Worm (Caenorhabditis elegans) whole organism, young adult: ENCODE data around the gene spl-3.
"Not testable (repeated sequence)": the region's sequence is repeated elsewhere in the genome, so short reads cannot be mapped to it uniquely, and the experiment has no call there.

Source experiments
- F10E7.11 ChIP-seq: sonication (generic microtip); optimal IDR thresholded peaks from 2 replicates; lab custom pipeline; 2017; ENCODE audit warnings: mild to moderate bottlenecking, missing genetic modification characterization, moderate library complexity, missing compliant biosample characterization
- F22D6.2 ChIP-seq: sonication (generic microtip); optimal IDR thresholded peaks from 2 replicates; lab custom pipeline; 2016; ENCODE audit warnings: mild to moderate bottlenecking, missing genetic modification characterization, missing compliant biosample characterization
- F37B4.10 ChIP-seq: fragments of 200-800 bp; sonication (Bioruptor generic); IDR thresholded peaks from 2 replicates; pipeline ENCODE4 v1.3.6; 2022; ENCODE audit warnings: missing genetic modification characterization, missing compliant biosample characterization
- F39B2.1 ChIP-seq: fragments of 200-800 bp; sonication (Bioruptor generic); IDR thresholded peaks from 2 replicates; pipeline ENCODE4 v1.3.6; 2022; ENCODE audit warnings: missing genetic modification reagents, missing genetic modification characterization, missing compliant biosample characterization
- F52B5.7 ChIP-seq: sonication (generic microtip); optimal IDR thresholded peaks from 2 replicates; lab custom pipeline; 2016; ENCODE audit warnings: mild to moderate bottlenecking, missing genetic modification characterization, missing compliant biosample characterization
- T07F8.4 ChIP-seq: sonication (generic microtip); optimal IDR thresholded peaks from 2 replicates; lab custom pipeline; 2016; ENCODE audit warnings: mild to moderate bottlenecking, missing genetic modification characterization, moderate library complexity, missing compliant biosample characterization
- Y53G8AR.9 ChIP-seq: fragments of 200-800 bp; sonication (Bioruptor generic); conservative IDR thresholded peaks from 2 replicates; pipeline ENCODE4 v1.3.6; 2022; ENCODE audit warnings: missing genetic modification reagents, missing genetic modification characterization, missing compliant biosample characterization
- Y56A3A.18 ChIP-seq: fragments of 200-800 bp; sonication (Bioruptor generic); IDR thresholded peaks from 2 replicates; pipeline ENCODE4 v1.3.6; 2022; ENCODE audit warnings: missing genetic modification reagents, missing genetic modification characterization, missing compliant biosample characterization
- Y67H2A.10 ChIP-seq: fragments of 200-800 bp; sonication (Bioruptor generic); conservative IDR thresholded peaks from 2 replicates; pipeline ENCODE4 v1.3.6; 2022; ENCODE audit warnings: missing genetic modification reagents, missing genetic modification characterization, missing compliant biosample characterization
- Y79H2A.3 ChIP-seq: fragments of 200-800 bp; sonication (Bioruptor generic); conservative IDR thresholded peaks from 2 replicates; pipeline ENCODE4 v1.3.6; 2022; ENCODE audit warnings: missing genetic modification reagents, missing genetic modification characterization, missing compliant biosample characterization
- akir-1 ChIP-seq: fragments of 200-800 bp; sonication (Bioruptor generic); optimal IDR thresholded peaks from 2 replicates; lab custom pipeline; 2018; ENCODE audit warnings: mild to moderate bottlenecking, missing genetic modification characterization, moderate library complexity, missing compliant biosample characterization
- ama-1 ChIP-seq, 3 experiments: fragments of 150-350 bp in 1 of 3; sonication (generic microtip) in 2 of 3; optimal IDR thresholded peaks; 2 replicates each; lab custom pipeline; 2014 to 2018; ENCODE audit warnings: missing biosample characterization in 2 of 3, missing genetic modification characterization in 2 of 3, missing genetic modification reagents in 2 of 3
- atf-7 ChIP-seq: sonication (generic microtip); optimal IDR thresholded peaks from 2 replicates; lab custom pipeline; 2017; ENCODE audit warnings: mild to moderate bottlenecking, missing genetic modification characterization, missing compliant biosample characterization
- attf-3 ChIP-seq: fragments of 200-800 bp; sonication (Bioruptor generic); conservative IDR thresholded peaks from 2 replicates; pipeline ENCODE4 v1.3.6; 2022; ENCODE audit warnings: missing genetic modification reagents, missing genetic modification characterization, missing compliant biosample characterization
- attf-6 ChIP-seq: fragments of 200-800 bp; sonication (Bioruptor generic); IDR thresholded peaks from 2 replicates; pipeline ENCODE4 v1.3.6; 2022; ENCODE audit warnings: missing genetic modification reagents, missing genetic modification characterization, missing compliant biosample characterization
- bed-2 ChIP-seq: fragments of 200-800 bp; sonication (Bioruptor generic); IDR thresholded peaks from 2 replicates; pipeline ENCODE4 v1.3.6; 2022; ENCODE audit warnings: missing genetic modification reagents, missing genetic modification characterization, missing compliant biosample characterization
- cebp-2 ChIP-seq: fragments of 200-800 bp; sonication (Bioruptor generic); IDR thresholded peaks from 2 replicates; pipeline ENCODE4 v1.3.6; 2022; ENCODE audit warnings: missing genetic modification characterization, missing compliant biosample characterization
- ceh-40 ChIP-seq: fragments of 200-800 bp; sonication (Bioruptor generic); IDR thresholded peaks from 2 replicates; pipeline ENCODE4 v1.3.6; 2022; ENCODE audit warnings: missing genetic modification characterization, missing compliant biosample characterization
- ceh-79 ChIP-seq: sonication (generic microtip); optimal IDR thresholded peaks from 2 replicates; lab custom pipeline; 2017; ENCODE audit warnings: mild to moderate bottlenecking, missing genetic modification characterization, missing compliant biosample characterization
- ceh-91 ChIP-seq: fragments of 200-800 bp; sonication (Bioruptor generic); IDR thresholded peaks from 2 replicates; pipeline ENCODE4 v1.3.6; 2022; ENCODE audit warnings: missing genetic modification reagents, missing genetic modification characterization, missing compliant biosample characterization
- egl-18 ChIP-seq: fragments of 200-800 bp; sonication (Bioruptor generic); IDR thresholded peaks from 2 replicates; pipeline ENCODE4 v1.3.6; 2022; ENCODE audit warnings: missing genetic modification reagents, missing genetic modification characterization, missing compliant biosample characterization
- egl-44 ChIP-seq: fragments of 200-800 bp; sonication (Bioruptor generic); IDR thresholded peaks from 2 replicates; pipeline ENCODE4 v1.3.6; 2022; ENCODE audit warnings: missing genetic modification reagents, missing genetic modification characterization, missing compliant biosample characterization
- egrh-3 ChIP-seq: fragments of 200-800 bp; sonication (Bioruptor generic); IDR thresholded peaks from 2 replicates; pipeline ENCODE4 v1.3.6; 2022; ENCODE audit warnings: missing genetic modification reagents, missing genetic modification characterization, missing compliant biosample characterization
- lin-54 ChIP-seq: fragments of 200-800 bp; sonication (Bioruptor generic); optimal IDR thresholded peaks from 2 replicates; lab custom pipeline; 2018; ENCODE audit warnings: mild to moderate bottlenecking, missing genetic modification characterization, missing compliant biosample characterization
- madf-8 ChIP-seq: fragments of 200-800 bp; sonication (Bioruptor generic); conservative IDR thresholded peaks from 2 replicates; pipeline ENCODE4 v1.3.6; 2022; ENCODE audit warnings: missing genetic modification reagents, missing genetic modification characterization, missing compliant biosample characterization
- nfyb-1 ChIP-seq: fragments of 200-800 bp; sonication (Bioruptor generic); IDR thresholded peaks from 2 replicates; pipeline ENCODE4 v1.3.6; 2022; ENCODE audit warnings: missing genetic modification reagents, missing genetic modification characterization, missing compliant biosample characterization
- nhr-120 ChIP-seq: fragments of 200-800 bp; sonication (Bioruptor generic); IDR thresholded peaks from 2 replicates; pipeline ENCODE4 v1.3.6; 2022; ENCODE audit warnings: missing genetic modification characterization, missing compliant biosample characterization
- nhr-80 ChIP-seq: sonication (generic microtip); optimal IDR thresholded peaks from 2 replicates; lab custom pipeline; 2016; ENCODE audit warnings: missing genetic modification characterization, missing compliant biosample characterization
- pbrm-1 ChIP-seq: fragments of 200-800 bp; sonication (Bioruptor generic); IDR thresholded peaks from 2 replicates; pipeline ENCODE4 v1.3.6; 2022; ENCODE audit warnings: missing genetic modification reagents, missing genetic modification characterization, missing compliant biosample characterization
- snpc-4 ChIP-seq, 5 experiments: fragments of 150-350 bp in 1 of 5; sonication (generic microtip) in 4 of 5; optimal IDR thresholded peaks; 2 replicates each; lab custom pipeline; 2014 to 2018; ENCODE audit warnings: missing genetic modification characterization in 5 of 5, missing biosample characterization in 3 of 5, antibody characterized with exemption in 2 of 5, mild to moderate bottlenecking in 2 of 5, missing compliant biosample characterization in 2 of 5, missing genotype in 2 of 5, moderate library complexity in 2 of 5, missing genetic modification reagents in 1 of 5
- tbx-9 ChIP-seq: sonication (generic microtip); optimal IDR thresholded peaks from 2 replicates; lab custom pipeline; 2016; ENCODE audit warnings: borderline replicate concordance, missing genetic modification characterization, inconsistent platforms, missing compliant biosample characterization
- xnd-1 ChIP-seq: sonication (generic microtip); optimal IDR thresholded peaks from 2 replicates; lab custom pipeline; 2016; ENCODE audit warnings: missing genotype, missing genetic modification reagents, missing genetic modification characterization, missing compliant biosample characterization
- zfh-2 ChIP-seq: fragments of 200-800 bp; sonication (Bioruptor generic); conservative IDR thresholded peaks from 2 replicates; pipeline ENCODE4 v1.3.6; 2022; ENCODE audit warnings: missing genetic modification reagents, missing genetic modification characterization, missing compliant biosample characterization
- ztf-22 ChIP-seq: fragments of 200-800 bp; sonication (Bioruptor generic); optimal IDR thresholded peaks from 2 replicates; lab custom pipeline; 2018; ENCODE audit warnings: mild to moderate bottlenecking, missing genetic modification characterization, moderate library complexity, missing compliant biosample characterization
- ztf-28 ChIP-seq: fragments of 200-800 bp; sonication (Bioruptor generic); IDR thresholded peaks from 2 replicates; pipeline ENCODE4 v1.3.6; 2022; ENCODE audit warnings: missing genetic modification reagents, missing genetic modification characterization, missing compliant biosample characterization

Gene spl-3

DNA sequence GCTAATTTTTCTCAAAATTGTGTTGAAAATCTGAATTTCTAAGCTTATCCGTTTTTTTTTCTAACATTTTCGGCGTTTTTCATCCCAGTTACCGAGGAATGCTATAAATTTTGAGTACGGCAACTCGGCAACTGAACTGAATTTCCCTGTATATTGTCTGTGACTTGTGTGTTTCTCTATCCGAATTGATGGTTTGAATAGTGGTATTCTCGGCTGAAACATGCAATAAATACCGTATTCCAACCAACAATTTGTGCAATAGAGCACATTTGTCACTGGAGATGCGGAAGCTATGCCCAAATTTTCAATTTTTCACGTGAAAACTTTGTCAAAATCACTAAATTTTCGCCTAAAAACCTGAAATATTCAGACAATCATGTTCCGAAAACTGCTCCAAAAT, 10.6 kb upstream of the spl-3 start, which contains the start of gene rmif-2:
Gene rmif-2, plus strand, starts transcription at position 301 of the 400 bp plus-strand sequence.
- not testable (repeated sequence) for TF ChIP-seq F52B5.7, nhr-80, tbx-9 (tag; lab: Kevin White, UChicago)

DNA sequence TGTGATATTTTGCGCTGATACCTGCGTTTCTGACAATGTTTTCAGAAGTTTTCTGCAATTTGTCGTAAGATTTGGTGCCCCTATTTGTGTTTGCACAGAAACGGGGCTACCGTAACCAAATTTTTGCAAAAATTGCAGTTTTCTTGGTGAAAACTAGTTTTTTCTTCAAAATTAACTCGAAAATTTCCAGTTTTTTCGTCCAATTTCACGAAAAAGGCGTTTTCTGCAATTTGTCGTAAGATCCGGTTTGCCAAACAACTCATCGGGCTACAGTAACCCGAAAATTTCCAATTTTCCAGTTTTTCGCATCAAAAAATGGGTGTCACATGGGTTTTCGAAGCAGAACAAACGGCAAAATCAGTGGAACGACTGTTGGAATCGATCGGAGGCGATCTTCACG, 5.4 kb upstream of the spl-3 start, which contains the start of gene mdt-20:
Gene mdt-20, plus strand, starts transcription at position 301 of the 400 bp plus-strand sequence.
- not testable (repeated sequence) for TF ChIP-seq Y56A3A.18; ceh-91; attf-3 (GFP tag; lab: Robert Waterston, UW)

ce11 chrIV:1199501-1199900, 6.6 kb downstream of the spl-3 start:
- TF ChIP-seq F39B2.1 (no peak), madf-8 (GFP tag; lab: Robert Waterston, UW) (no peak), Y67H2A.10 (GFP tag; lab: Robert Waterston, UW) (no peak), F37B4.10 (GFP tag; lab: Robert Waterston, UW) (no peak), zfh-2 (GFP tag; lab: Robert Waterston, UW) (peak; percentile 60; the same call in 1 of the 2 replicates), ztf-22 (GFP tag; lab: Kevin White, UChicago) (no peak), egl-44 (GFP tag; lab: Robert Waterston, UW) (0 out of 2 replicates have a peak, but pooled peaks have one; percentile 13)

DNA sequence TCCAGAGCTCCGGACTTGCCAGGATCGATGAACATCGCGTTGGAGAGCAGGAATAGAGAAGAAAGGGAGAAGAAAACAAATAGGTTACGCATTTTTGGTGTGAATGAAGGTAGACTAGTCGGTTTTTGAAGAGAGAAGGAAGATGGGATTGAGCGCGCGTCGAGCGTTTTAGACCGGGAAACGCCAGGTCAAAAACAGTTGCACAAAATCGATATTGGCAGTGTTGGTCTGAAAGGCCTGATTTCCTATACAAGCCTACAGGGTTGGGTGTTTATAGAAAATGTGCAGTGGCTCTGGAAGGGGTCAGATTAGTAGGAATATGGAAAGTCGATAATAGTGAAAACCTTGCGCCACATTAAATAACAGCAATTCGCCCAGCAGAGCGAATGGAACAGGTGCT, 12.0 kb downstream of the spl-3 start, which contains the start of gene dsl-2:
Gene dsl-2, minus strand, starts transcription at position 101 of the 400 bp plus-strand sequence.
- TF ChIP-seq Y79H2A.3 (no peak), Y53G8AR.9 (GFP tag; lab: Robert Waterston, UW) (no peak), egrh-3 (GFP tag; lab: Robert Waterston, UW) (no peak), atf-7 (tag; lab: Kevin White, UChicago) (no peak), T07F8.4 (tag; lab: Kevin White, UChicago) (no peak), nfyb-1 (GFP tag; lab: Robert Waterston, UW) (no peak)
- TF ChIP-seq, all 124 proteins: peak for 0

DNA sequence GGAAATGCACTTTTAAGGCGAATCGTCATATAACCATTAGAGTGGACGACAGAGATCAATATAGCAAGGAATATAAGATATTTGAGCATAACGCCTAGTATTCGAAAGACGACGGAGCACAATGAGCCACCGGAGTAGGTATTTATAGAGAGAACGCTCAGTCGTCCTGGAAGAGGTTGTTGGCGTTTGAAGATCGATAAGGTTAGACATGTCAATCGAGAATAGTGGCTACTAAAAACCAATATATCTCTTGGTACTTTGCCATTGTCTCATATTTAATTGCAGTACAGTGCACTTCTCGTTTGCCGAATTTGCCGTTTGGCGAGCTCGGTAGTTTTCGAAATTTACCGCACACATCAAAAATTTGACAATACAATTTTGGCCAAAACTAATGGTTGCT, 15.1 kb downstream of the spl-3 start, which contains the start of gene dsl-1:
Gene dsl-1, minus strand, starts transcription at position 101 of the 400 bp plus-strand sequence.
- TF ChIP-seq ztf-28 (GFP tag; lab: Robert Waterston, UW) (no peak), lin-54 (no peak), egl-44 (GFP tag; lab: Robert Waterston, UW) (no peak), xnd-1 (no peak), cebp-2 (GFP tag; lab: Robert Waterston, UW) (no peak), ceh-40 (no peak), ama-1 (optimal IDR thresholded peaks at IDR 0.05; lab: Kevin White, UChicago) (no peak), ama-1 (GFP tag; optimal IDR thresholded peaks at IDR 0.05; lab: Kevin White, UChicago) (no peak), bed-2 (GFP tag; lab: Robert Waterston, UW) (no peak), egl-18 (GFP tag; lab: Robert Waterston, UW) (no peak), snpc-4 (GFP tag; optimal IDR thresholded peaks at IDR 0.05; lab: Kevin White, UChicago) (no peak), snpc-4 (tag; optimal IDR thresholded peaks at IDR 0.05; lab: Kevin White, UChicago) (no peak), atf-7 (tag; lab: Kevin White, UChicago) (no peak), F22D6.2 (tag; lab: Kevin White, UChicago) (no peak), pbrm-1 (GFP tag; lab: Robert Waterston, UW) (no peak), nhr-120 (GFP tag; lab: Robert Waterston, UW) (no peak), ceh-91 (no peak), attf-6 (GFP tag; lab: Robert Waterston, UW) (no peak), ceh-79 (tag; lab: Kevin White, UChicago) (no peak), akir-1 (GFP tag; lab: Kevin White, UChicago) (no peak), F10E7.11 (no peak)
